Fruit fly (Drosophila melanogaster): Measurements from ENCODE around the gene CG12105.

CG12105 gene

DNA sequence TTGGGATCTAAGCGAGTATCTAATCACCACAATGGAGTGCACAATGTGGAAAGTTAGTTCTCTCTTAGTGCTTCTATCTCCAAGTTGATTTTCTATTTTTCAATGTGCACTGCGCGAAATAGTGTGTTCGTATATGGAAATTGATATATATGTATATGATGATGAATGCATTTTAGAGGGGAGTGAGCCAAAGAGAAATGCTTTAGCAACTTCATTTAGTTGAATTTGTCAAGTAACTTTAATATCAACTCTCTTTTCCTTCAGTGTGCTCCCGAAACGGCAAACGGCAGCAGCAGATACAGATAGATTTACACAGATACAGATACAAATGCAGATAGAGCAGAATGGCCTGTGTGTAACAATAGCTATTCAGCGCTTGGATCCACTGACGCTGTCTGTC, 31.6 kb downstream of the CG12105 start (continued):
- TF ChIP-seq fd59A (GFP tag; optimal IDR thresholded peaks at IDR 0.05) (no peak), vri (GFP tag; optimal IDR thresholded peaks at IDR 0.05) (peak; percentile 4), CG9139 (GFP tag; optimal IDR thresholded peaks at IDR 0.05) (no peak), fkh (GFP tag; optimal IDR thresholded peaks at IDR 0.05) (no peak), Sox15 (GFP tag; optimal IDR thresholded peaks at IDR 0.05) (no peak), ss (GFP tag; optimal IDR thresholded peaks at IDR 0.05) (no peak), Hr38 (GFP tag; optimal IDR thresholded peaks at IDR 0.05) (no peak), salr (GFP tag; optimal IDR thresholded peaks at IDR 0.05) (peak in 1 of 2 experiments; percentile 68), dac (GFP tag; optimal IDR thresholded peaks at IDR 0.05) (peak; percentile 65), CG11762 (GFP tag; optimal IDR thresholded peaks at IDR 0.05; ENCODE audit: insufficient read depth) (no peak), CG31627 (GFP tag; optimal IDR thresholded peaks at IDR 0.05) (peak; percentile 15), CG8632 (GFP tag; optimal IDR thresholded peaks at IDR 0.05) (no peak), net (GFP tag; optimal IDR thresholded peaks at IDR 0.05) (peak; percentile 60), svp (GFP tag) (peak; percentile 37), CG16779 (tag; optimal IDR thresholded peaks at IDR 0.05) (no peak), CG3032 (tag; optimal IDR thresholded peaks at IDR 0.05) (peak; percentile 3), pdm3 (GFP tag; optimal IDR thresholded peaks at IDR 0.05) (peak; percentile 69), Blimp-1 (GFP tag; optimal IDR thresholded peaks at IDR 0.05) (no peak), acj6 (GFP tag; optimal IDR thresholded peaks at IDR 0.05) (peak; percentile 61), CG8319 (GFP tag; optimal IDR thresholded peaks at IDR 0.05) (no peak), CG6163 (GFP tag; IDR thresholded peaks at IDR 0.05) (no peak)

DNA sequence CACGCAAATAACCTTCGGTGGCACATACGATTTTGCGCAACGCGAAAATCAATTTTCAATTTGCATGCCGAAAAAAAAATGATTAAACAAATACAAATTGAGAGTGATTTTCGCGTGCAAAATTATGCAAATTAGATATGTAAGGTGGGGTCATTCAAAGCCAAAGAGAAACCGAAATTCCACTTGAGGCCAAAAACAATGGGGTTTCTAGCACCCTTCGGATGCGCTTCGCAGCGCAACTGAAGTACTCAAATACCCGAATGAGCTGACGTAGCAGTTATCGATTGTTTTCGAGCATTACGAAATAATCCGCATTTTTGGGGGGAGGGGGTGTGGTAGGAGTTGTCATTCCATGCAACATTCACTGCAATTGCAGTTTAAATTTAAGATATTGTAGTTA, 34.8 kb downstream of the CG12105 start:
- TF ChIP-seq fd85E (GFP tag; optimal IDR thresholded peaks at IDR 0.05) (no peak), CG11294 (GFP tag; IDR thresholded peaks at IDR 0.05) (no peak), acj6 (GFP tag; optimal IDR thresholded peaks at IDR 0.05) (no peak), CG6163 (GFP tag; IDR thresholded peaks at IDR 0.05) (no peak), CG31627 (GFP tag; optimal IDR thresholded peaks at IDR 0.05) (no peak), Hr4 (GFP tag; optimal IDR thresholded peaks at IDR 0.05) (no peak), Hr38 (GFP tag; optimal IDR thresholded peaks at IDR 0.05) (no peak), CG4318 (GFP tag; optimal IDR thresholded peaks at IDR 0.05) (no peak), CG6792 (GFP tag; optimal IDR thresholded peaks at IDR 0.05) (no peak), spab (GFP tag; optimal IDR thresholded peaks at IDR 0.05) (no peak), CG7368 (GFP tag; optimal IDR thresholded peaks at IDR 0.05) (no peak), CG8119 (GFP tag; IDR thresholded peaks at IDR 0.05) (no peak), CG3032 (tag; optimal IDR thresholded peaks at IDR 0.05) (no peak), fkh (GFP tag; optimal IDR thresholded peaks at IDR 0.05) (no peak), Hr39 (GFP tag; optimal IDR thresholded peaks at IDR 0.05) (no peak), Eip93F (GFP tag; optimal IDR thresholded peaks at IDR 0.05) (no peak)

DNA sequence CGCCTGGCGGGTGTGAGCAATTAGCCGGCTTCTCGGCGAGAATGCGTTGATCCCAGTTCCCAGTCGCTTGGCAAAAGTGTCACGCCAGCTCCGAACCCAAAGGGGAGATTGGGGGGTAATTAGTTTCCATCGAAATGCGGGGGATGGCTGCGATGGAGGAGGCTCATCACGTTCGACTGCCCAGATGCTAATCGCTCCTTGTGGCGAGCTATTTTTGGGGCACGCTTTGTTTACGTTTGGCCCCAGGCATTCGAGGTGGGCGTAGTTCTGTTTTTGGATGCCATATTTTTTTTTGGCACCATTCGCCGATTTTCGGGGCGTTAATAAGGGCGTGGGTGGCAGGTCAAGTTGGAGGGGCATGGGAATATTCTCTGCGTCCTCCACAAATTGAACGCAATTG, 35.4 kb downstream of the CG12105 start:
- TF ChIP-seq CG8632 (GFP tag; optimal IDR thresholded peaks at IDR 0.05) (no peak), CG10631 (GFP tag; optimal IDR thresholded peaks at IDR 0.05) (no peak), CG7368 (GFP tag; optimal IDR thresholded peaks at IDR 0.05) (no peak), CG34406 (GFP tag; optimal IDR thresholded peaks at IDR 0.05) (no peak), fkh (GFP tag; optimal IDR thresholded peaks at IDR 0.05) (no peak), CG8119 (GFP tag; IDR thresholded peaks at IDR 0.05) (no peak), ss (GFP tag; optimal IDR thresholded peaks at IDR 0.05) (no peak)

DNA sequence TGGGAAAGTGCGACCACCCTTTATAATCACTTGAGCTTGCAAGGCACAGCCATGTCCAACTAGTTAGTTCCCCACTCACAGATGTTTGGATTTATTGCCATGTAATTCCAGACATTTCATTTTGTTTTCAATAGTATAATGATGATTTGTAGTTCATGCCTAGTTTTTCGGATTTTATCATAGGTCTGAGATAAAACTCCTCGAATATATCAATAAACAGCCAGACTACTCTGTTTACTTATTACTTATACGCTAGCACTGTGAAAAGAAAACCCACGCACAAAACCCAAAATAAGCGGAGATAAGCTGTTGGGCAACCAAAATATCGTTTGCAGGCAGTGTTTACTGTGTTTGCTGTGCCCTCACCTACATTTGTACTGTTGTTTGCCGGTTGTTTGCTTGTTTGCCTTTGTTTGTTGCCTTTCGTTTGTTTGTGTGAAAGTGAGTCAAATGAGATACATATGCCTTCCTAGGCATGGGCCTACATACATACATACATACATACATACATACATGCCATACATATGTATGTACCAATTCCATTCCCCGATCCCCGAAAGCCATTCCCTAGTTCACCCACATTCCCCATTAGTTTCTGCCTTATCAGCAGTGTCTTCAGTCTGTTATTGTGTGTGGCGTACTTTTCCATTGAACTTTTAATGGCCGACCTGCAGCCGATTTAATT, 36.3 kb downstream of the CG12105 start:
- TF ChIP-seq OdsH (GFP tag; optimal IDR thresholded peaks at IDR 0.05), result peak; percentile 48
- peak; percentile 31 for TF ChIP-seq CG3919 (GFP tag; optimal IDR thresholded peaks at IDR 0.05)
- TF ChIP-seq CG8319 (GFP tag; optimal IDR thresholded peaks at IDR 0.05), result no peak
- no peak for TF ChIP-seq CG6854 (GFP tag; optimal IDR thresholded peaks at IDR 0.05)
- peak; percentile 36 for TF ChIP-seq Met (GFP tag; optimal IDR thresholded peaks at IDR 0.05)
- TF ChIP-seq cyc (GFP tag; optimal IDR thresholded peaks at IDR 0.05), result peak; percentile 4
- peak; percentile 37 for TF ChIP-seq Sox102F (GFP tag; optimal IDR thresholded peaks at IDR 0.05)
- peak; percentile 23 for TF ChIP-seq CG6792 (GFP tag; optimal IDR thresholded peaks at IDR 0.05)
- no peak for TF ChIP-seq dsx (GFP tag; optimal IDR thresholded peaks at IDR 0.05; ENCODE audit: poor library complexity, severe bottlenecking)
- TF ChIP-seq Eip78C (GFP tag), result peak; percentile 64
- peak; percentile 34 for TF ChIP-seq CG8632 (GFP tag; optimal IDR thresholded peaks at IDR 0.05)
- TF ChIP-seq svp (GFP tag), result peak; percentile 35
- peak; percentile 36; the same call in 1 of the 2 replicates for TF ChIP-seq CG15336 (GFP tag; IDR thresholded peaks at IDR 0.05)
- peak; percentile 63 for TF ChIP-seq CG8119 (GFP tag; IDR thresholded peaks at IDR 0.05)
- no peak for TF ChIP-seq CG16779 (tag; optimal IDR thresholded peaks at IDR 0.05)
- TF ChIP-seq Hr38 (GFP tag; optimal IDR thresholded peaks at IDR 0.05), result no peak
- no peak for TF ChIP-seq CG6163 (GFP tag; IDR thresholded peaks at IDR 0.05)
- TF ChIP-seq CG7368 (GFP tag; optimal IDR thresholded peaks at IDR 0.05), result peak; percentile 40
- peak; percentile 31 for TF ChIP-seq pdm3 (GFP tag; optimal IDR thresholded peaks at IDR 0.05)
- TF ChIP-seq Lpt (GFP tag; optimal IDR thresholded peaks at IDR 0.05), result no peak
- no peak for TF ChIP-seq CG9139 (GFP tag; optimal IDR thresholded peaks at IDR 0.05)
- TF ChIP-seq esn (GFP tag; optimal IDR thresholded peaks at IDR 0.05), result peak; percentile 41

Measured in whole organism, prepupa.